Worm (Caenorhabditis elegans) whole organism, L4/young adult: ENCODE measurements around the gene F21C10.7.

Experiments used
- W03F9.2 ChIP-seq: fragments of 150-350 bp; optimal IDR thresholded peaks from 2 replicates; lab custom pipeline; 2014; ENCODE audit warnings: missing biosample characterization, missing genetic modification characterization
- dao-5 ChIP-seq: sonication (generic microtip); optimal IDR thresholded peaks from 2 replicates; lab custom pipeline; 2016; ENCODE audit warnings: missing genotype, missing genetic modification characterization, moderate library complexity, missing compliant biosample characterization
- him-1 ChIP-seq: sonication (generic microtip); optimal IDR thresholded peaks from 2 replicates; lab custom pipeline; 2016; ENCODE audit warnings: missing genotype, missing genetic modification reagents, missing genetic modification characterization, missing compliant biosample characterization

F21C10.7 gene

DNA sequence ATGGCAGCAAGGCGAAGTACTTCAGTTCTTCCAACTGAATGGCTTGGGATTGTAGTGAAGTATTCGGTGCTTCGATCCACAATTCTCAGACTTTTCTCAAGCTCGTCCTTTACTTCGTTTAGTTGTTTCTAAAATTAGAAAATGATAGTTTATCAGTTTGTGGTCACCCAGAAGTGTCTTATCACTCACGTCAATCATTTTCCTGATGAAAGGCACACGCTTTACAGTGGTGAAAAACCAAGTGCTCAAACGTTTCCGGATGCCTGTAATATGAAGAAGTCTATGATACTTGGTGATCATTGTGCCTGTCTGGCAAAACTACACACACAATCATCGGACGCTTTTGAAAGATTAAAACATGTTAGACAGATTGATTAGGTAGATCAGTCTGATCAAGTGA lies 33.6 kb downstream of the F21C10.7 start:
- no peak for TF ChIP-seq him-1
- no peak for TF ChIP-seq W03F9.2 (tag; lab: Kevin White, UChicago)
- TF ChIP-seq dao-5 = no peak

DNA sequence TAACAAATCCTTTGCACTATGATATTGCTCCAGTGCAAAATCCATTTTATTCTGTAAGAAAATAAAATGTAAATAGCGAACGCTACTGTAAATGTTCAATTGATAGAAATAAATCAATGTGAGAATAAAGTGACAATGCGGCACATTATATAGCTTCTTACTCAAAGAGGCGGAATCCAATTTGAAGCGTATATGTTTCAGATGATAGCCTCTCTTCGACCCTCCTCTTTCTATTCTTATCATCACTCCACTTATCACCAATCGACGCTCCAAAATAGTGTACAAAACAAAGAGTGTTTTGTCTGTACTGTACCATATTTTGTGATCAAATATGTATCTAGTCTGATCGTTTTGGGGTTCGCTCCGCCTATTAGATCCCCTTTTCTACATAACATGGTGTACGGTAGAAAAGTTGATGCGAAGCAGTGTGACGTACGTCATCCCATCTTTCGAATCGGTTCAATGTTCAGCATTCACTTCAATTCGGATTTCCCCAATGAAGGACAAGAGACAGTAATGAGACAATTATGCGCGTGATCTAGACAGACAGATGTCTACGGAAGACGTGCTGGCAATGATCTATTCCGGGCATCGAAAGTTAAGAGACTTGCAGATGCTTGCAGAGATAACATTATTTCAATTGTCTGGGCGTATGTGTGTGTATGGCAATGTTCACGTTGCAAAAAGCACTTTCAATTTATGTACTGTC lies 34.4 kb downstream of the F21C10.7 start, which contains the start of gene spl-2:
spl-2 (minus strand) TSS at position 51 of the 709 bp plus-strand sequence.
- no peak for TF ChIP-seq dao-5
- TF ChIP-seq W03F9.2 (tag; lab: Kevin White, UChicago) = no peak
- no peak for TF ChIP-seq him-1

ce11 chrV:9148151-9148550 lies 35.6 kb downstream of the F21C10.7 start:
- TF ChIP-seq dao-5 (no peak), him-1 (no peak), W03F9.2 (tag; lab: Kevin White, UChicago) (no peak)

DNA sequence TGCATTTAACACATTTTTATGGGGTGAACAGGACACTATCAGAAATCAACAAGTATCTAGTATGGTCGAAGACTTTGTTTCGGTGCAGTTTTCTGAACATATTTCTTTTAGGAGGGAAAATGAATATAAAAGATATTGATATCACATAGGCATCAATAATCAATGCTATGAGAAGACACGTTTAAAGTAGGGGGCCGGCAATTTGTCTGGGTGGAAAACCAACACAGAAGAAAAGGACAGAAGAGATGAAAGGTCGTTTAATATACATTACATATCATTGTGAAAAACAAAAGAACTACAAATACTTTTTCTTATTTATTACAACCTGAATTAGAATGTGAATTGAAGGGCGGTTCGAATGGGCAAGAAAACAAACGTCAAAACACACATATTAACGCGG lies 39.8 kb downstream of the F21C10.7 start:
- no peak for TF ChIP-seq him-1
- TF ChIP-seq dao-5 = no peak
- no peak for TF ChIP-seq W03F9.2 (tag; lab: Kevin White, UChicago)

- no peak for TF ChIP-seq dao-5
- no peak for TF ChIP-seq him-1
- TF ChIP-seq W03F9.2 (tag; lab: Kevin White, UChicago) = no peak
These were observed 42.2 kb downstream of the F21C10.7 start, which contains the start of gene B0222.5 for ce11 chrV:9154772-9155171. TSS of gene B0222.5 (minus strand) at chrV:9154872.

- TF ChIP-seq dao-5 = no peak
These were observed 43.0 kb downstream of the F21C10.7 start for ce11 chrV:9155616-9156015.

- TF ChIP-seq W03F9.2 (tag; lab: Kevin White, UChicago) (no peak), him-1 (no peak), dao-5 (no peak)
These were observed 44.1 kb downstream of the F21C10.7 start, which contains the start of gene B0222.15 for ce11 chrV:9156679-9157078. TSS of gene B0222.15 (minus strand) at chrV:9156779.

- no peak for TF ChIP-seq W03F9.2 (tag; lab: Kevin White, UChicago)
- TF ChIP-seq him-1 = no peak
- TF ChIP-seq dao-5 = no peak
These were observed 45.0 kb downstream of the F21C10.7 start for ce11 chrV:9157597-9157996.

DNA sequence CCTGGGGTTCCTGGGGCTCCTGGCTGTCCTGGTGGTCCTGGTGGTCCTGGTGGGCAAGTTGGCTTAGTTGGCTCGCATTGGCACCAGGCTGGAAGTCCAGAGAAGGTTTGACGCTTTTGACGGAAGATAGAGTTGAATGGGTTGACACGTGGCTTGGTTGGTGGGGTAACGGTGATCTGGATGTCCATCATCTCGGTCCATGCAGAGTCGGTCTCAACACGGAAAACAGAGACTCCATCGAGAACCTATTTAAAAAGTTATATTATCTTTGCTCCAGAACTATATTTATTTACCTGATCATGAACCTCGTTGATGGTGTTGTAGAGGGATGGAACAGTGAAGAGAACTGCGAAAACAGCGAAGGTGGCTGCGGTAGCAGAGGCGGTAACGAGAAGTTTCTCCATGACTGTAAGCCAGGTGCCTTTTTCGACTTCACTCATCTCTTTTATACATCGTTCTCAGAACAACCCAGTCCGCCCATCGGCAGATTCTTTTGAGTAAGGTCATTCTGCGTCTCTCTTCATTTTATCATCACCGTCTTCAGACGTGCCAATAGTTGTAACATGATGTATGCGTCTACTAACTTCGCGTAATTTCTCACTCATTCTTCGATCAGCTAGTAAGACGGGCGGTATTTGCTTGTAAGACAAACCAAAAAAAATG lies 47.8 kb downstream of the F21C10.7 start, which contains the start of gene col-144:
col-144 (minus strand) TSS at position 419 of the 663 bp plus-strand sequence.
- TF ChIP-seq W03F9.2 (tag; lab: Kevin White, UChicago) = no peak
- no peak for TF ChIP-seq dao-5
- TF ChIP-seq him-1 = no peak

DNA sequence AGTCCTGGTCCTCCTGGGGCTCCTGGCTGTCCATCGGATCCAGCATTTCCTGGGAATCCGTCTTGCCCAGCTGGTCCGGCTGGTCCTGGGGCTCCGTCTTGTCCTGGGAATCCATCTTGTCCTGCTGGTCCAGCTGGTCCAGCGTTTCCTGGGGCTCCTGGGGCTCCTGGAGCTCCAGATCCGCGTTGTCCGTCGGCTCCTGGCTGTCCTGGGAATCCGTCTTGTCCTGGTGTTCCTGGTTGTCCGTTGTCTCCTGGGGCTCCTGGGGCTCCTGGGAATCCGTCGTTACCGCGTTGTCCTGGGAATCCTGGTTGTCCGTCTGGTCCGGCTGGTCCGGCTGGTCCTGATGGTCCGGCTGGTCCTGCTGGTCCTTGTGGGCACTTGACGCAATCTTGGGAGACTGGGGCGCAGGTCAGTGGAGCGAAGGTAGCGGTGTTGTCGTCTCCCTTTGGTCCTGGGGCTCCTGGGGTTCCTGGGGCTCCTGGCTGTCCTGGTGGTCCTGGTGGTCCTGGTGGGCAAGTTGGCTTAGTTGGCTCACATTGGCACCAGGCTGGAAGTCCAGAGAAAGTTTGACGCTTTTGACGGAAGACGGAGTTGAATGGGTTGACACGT lies 49.7 kb downstream of the F21C10.7 start:
- TF ChIP-seq dao-5 = no peak
- no peak for TF ChIP-seq him-1
- no peak for TF ChIP-seq W03F9.2 (tag; lab: Kevin White, UChicago)

DNA sequence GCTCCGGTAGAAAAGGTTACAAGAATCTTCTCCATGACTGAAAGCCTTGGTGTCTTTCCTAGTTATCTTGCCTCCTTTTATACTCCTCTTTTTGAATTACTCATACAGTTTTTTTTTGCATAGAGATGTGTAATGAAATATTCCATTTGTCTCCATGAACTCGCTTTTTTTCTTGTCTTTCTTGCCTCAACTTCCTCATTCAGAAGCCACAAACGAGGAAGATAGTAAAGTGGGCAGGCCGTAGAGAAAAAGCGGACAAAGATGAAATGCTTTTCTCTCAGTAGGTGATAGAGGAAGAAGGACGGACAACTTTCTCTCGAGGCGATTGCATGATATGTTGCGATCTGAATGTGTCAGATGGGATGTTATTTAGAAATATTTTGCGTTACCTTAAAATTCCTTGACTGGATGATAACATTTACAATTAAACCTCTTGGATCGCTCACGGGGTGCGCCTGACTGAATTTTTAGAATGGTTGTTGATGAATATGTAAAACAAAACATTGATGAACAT lies 50.4 kb downstream of the F21C10.7 start, which contains the start of gene col-145:
col-145 (minus strand) TSS at position 51 of the 514 bp plus-strand sequence.
- TF ChIP-seq him-1 (no peak), dao-5 (no peak), W03F9.2 (tag; lab: Kevin White, UChicago) (no peak)

ce11 chrV:9163897-9164296 lies 51.3 kb downstream of the F21C10.7 start:
- TF ChIP-seq dao-5 = no peak

ce11 chrV:9165073-9165699 lies 52.6 kb downstream of the F21C10.7 start, which contains the start of gene col-10:
TSS of gene col-10 (minus strand) at chrV:9165307.
- no peak for TF ChIP-seq him-1
- no peak for TF ChIP-seq dao-5
- TF ChIP-seq W03F9.2 (tag; lab: Kevin White, UChicago) = no peak

- TF ChIP-seq W03F9.2 (tag; lab: Kevin White, UChicago) = no peak
- TF ChIP-seq dao-5 = no peak
- no peak for TF ChIP-seq him-1
These were observed 53.7 kb downstream of the F21C10.7 start for ce11 chrV:9166306-9166705.
